Worm (Caenorhabditis elegans) whole organism, midembryonic: Measurements from ENCODE around the gene H29C22.1.

Experiments used
- T22C8.4 ChIP-seq: fragments of 200-800 bp; sonication (Bioruptor generic); IDR thresholded peaks from 2 replicates; pipeline ENCODE4 v1.3.6; 2022; ENCODE audit warnings: missing genetic modification characterization, missing compliant biosample characterization
- cog-1 ChIP-seq: sonication (generic microtip); optimal IDR thresholded peaks from 2 replicates; lab custom pipeline; 2016; ENCODE audit warnings: missing genetic modification characterization, missing compliant biosample characterization
- flt-1 ChIP-seq: fragments of 200-800 bp; sonication (Bioruptor generic); IDR thresholded peaks from 2 replicates; pipeline ENCODE4 v1.3.6; 2022; ENCODE audit warnings: missing genetic modification characterization, missing compliant biosample characterization
- klf-2 ChIP-seq: fragments of 200-800 bp; sonication (Bioruptor generic); conservative IDR thresholded peaks from 2 replicates; pipeline ENCODE4 v1.3.6; 2022; ENCODE audit warnings: missing genetic modification reagents, missing genetic modification characterization, missing compliant biosample characterization
- med-1 ChIP-seq: sonication (generic microtip); optimal IDR thresholded peaks from 2 replicates; lab custom pipeline; 2017; ENCODE audit warnings: missing genetic modification characterization, mild to moderate bottlenecking, missing compliant biosample characterization, antibody characterized with exemption, missing genetic modification reagents; ENCODE audit not compliant: insufficient read depth
- ref-1 ChIP-seq: fragments of 200-800 bp; sonication (Bioruptor generic); conservative IDR thresholded peaks from 2 replicates; pipeline ENCODE4 v1.3.6; 2022; ENCODE audit warnings: missing genetic modification reagents, missing genetic modification characterization, missing compliant biosample characterization
- tab-1 ChIP-seq: fragments of 200-800 bp; sonication (Bioruptor generic); IDR thresholded peaks from 2 replicates; pipeline ENCODE4 v1.3.6; 2022; ENCODE audit warnings: missing genetic modification characterization, missing compliant biosample characterization
- ztf-23 ChIP-seq: fragments of 200-800 bp; sonication (Bioruptor generic); IDR thresholded peaks from 2 replicates; pipeline ENCODE4 v1.3.6; 2022; ENCODE audit warnings: missing genetic modification reagents, missing genetic modification characterization, missing compliant biosample characterization
- ztf-29 ChIP-seq: fragments of 200-800 bp; sonication (Bioruptor generic); IDR thresholded peaks from 2 replicates; pipeline ENCODE4 v1.3.6; 2022; ENCODE audit warnings: missing genetic modification reagents, missing genetic modification characterization, missing compliant biosample characterization

DNA sequence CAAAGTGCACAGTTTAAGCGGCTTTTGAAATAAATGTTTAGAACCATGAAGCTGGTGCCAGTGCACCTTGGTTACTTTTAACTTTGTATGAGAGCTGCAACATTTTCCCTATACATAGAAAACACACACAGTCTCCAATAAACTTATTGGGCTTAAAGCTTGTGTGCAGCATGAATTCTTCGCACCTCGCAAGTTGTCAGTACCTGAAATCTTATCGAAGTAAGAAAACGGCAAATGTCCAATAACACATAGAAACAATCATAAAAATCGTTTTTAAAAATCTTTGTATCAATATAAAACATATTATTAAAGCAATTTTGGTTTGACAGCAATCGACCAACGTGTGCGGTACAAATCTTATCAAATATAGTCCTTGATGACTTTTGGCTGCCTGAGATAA, 42.8 kb downstream of the H29C22.1 start:
- TF ChIP-seq tab-1 (GFP tag; lab: Robert Waterston, UW) (no peak), ztf-23 (no peak), cog-1 (no peak), klf-2 (GFP tag; lab: Robert Waterston, UW) (no peak), ref-1 (GFP tag; lab: Robert Waterston, UW) (no peak), T22C8.4 (GFP tag; lab: Robert Waterston, UW) (no peak), ztf-29 (GFP tag; lab: Robert Waterston, UW) (no peak), flt-1 (GFP tag; lab: Robert Waterston, UW) (no peak), med-1 (GFP tag; lab: Kevin White, UChicago) (no peak)
